Fruit fly (Drosophila melanogaster): ENCODE data around the gene Cubn.

- TF ChIP-seq dsx (GFP tag; optimal IDR thresholded peaks at IDR 0.05; ENCODE audit: poor library complexity, severe bottlenecking) (no peak), svp (GFP tag) (no peak), Sox102F (GFP tag; optimal IDR thresholded peaks at IDR 0.05) (no peak), CG6808 (GFP tag; optimal IDR thresholded peaks at IDR 0.05) (no peak), Eip78C (GFP tag) (no peak), CG7368 (GFP tag; optimal IDR thresholded peaks at IDR 0.05) (no peak), CG4318 (GFP tag; optimal IDR thresholded peaks at IDR 0.05) (no peak), Ets21C (GFP tag; optimal IDR thresholded peaks at IDR 0.05) (no peak)
Measured at dm6 chrX:9544457-9544856, 26.7 kb downstream of the Cubn start.
